Worm (Caenorhabditis elegans) whole organism, young adult: Measurements from ENCODE around the gene str-68.

ENCODE experiments used
- F49E8.2 ChIP-seq: sonication (generic microtip); optimal IDR thresholded peaks from 3 replicates; lab custom pipeline; 2017; ENCODE audit warnings: missing genetic modification characterization, mild to moderate bottlenecking, missing compliant biosample characterization, antibody characterized with exemption, moderate library complexity; ENCODE audit not compliant: insufficient read depth
- atf-7 ChIP-seq: sonication (generic microtip); optimal IDR thresholded peaks from 2 replicates; lab custom pipeline; 2017; ENCODE audit warnings: mild to moderate bottlenecking, missing genetic modification characterization, missing compliant biosample characterization
- dox-1 ChIP-seq: fragments of 200-800 bp; sonication (Bioruptor generic); IDR thresholded peaks from 2 replicates; pipeline ENCODE4 v1.3.6; 2022; ENCODE audit warnings: missing genetic modification reagents, missing genetic modification characterization, missing compliant biosample characterization
- nhr-90 ChIP-seq: sonication (generic microtip); optimal IDR thresholded peaks from 2 replicates; lab custom pipeline; 2016; ENCODE audit warnings: missing genotype, mild to moderate bottlenecking, missing genetic modification characterization, missing compliant biosample characterization
- pha-4 ChIP-seq: fragments of 150-350 bp; sonication (generic microtip); optimal IDR thresholded peaks from 2 replicates; lab custom pipeline; 2014; ENCODE audit warnings: missing biosample characterization, missing genetic modification reagents, missing genetic modification characterization
- ztf-25 ChIP-seq: fragments of 200-800 bp; sonication (Bioruptor generic); IDR thresholded peaks from 2 replicates; pipeline ENCODE4 v1.3.6; 2022; ENCODE audit warnings: missing genetic modification reagents, missing genetic modification characterization, missing compliant biosample characterization

DNA sequence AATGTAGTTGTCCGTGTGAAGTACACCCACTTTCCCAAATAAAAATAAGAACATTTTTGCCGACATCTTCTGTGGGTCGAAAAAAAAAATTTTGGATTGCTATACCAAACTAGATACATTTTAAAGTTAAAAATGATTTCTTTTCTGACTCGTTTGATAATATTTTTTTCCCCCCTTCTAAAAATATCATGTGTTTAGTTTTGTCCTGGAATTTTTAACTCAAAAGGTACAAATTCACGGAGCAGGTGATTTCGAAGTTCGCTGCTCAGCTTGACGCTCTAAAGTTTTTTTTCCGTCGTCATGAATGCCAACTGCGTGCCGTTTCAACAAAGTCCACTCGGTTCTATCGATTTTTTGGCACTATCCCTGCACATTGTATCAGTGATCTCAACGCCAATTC is 41.4 kb downstream of the str-68 start, which contains the start of gene srh-185:
- no peak for TF ChIP-seq pha-4 (tag; lab: Kevin White, UChicago)
- no peak for TF ChIP-seq ztf-25 (GFP tag; lab: Robert Waterston, UW)
- no peak for TF ChIP-seq F49E8.2 (tag; lab: Kevin White, UChicago)
- TF ChIP-seq dox-1 (GFP tag; lab: Robert Waterston, UW): no peak
- TF ChIP-seq atf-7 (tag; lab: Kevin White, UChicago): no peak
- no peak for TF ChIP-seq nhr-90
